Fruit fly (Drosophila melanogaster): ENCODE data around the gene kraken.

dm6 chr2L:897124-897523, 44.6 kb downstream of the kraken start:
- TF ChIP-seq kay (GFP tag; ENCODE audit: borderline replicate concordance), result no peak
- TF ChIP-seq CG1620 (GFP tag; optimal IDR thresholded peaks at IDR 0.05), result no peak
- no peak for TF ChIP-seq Clk (GFP tag; optimal IDR thresholded peaks at IDR 0.05)
- TF ChIP-seq CG14711 (tag; optimal IDR thresholded peaks at IDR 0.05), result no peak
- TF ChIP-seq CG5204 (GFP tag; optimal IDR thresholded peaks at IDR 0.05), result no peak
- TF ChIP-seq bab1 (GFP tag; optimal IDR thresholded peaks at IDR 0.05), result no peak
- TF ChIP-seq Crg-1 (GFP tag; optimal IDR thresholded peaks at IDR 0.05), result no peak
- no peak for TF ChIP-seq CG12768 (GFP tag; optimal IDR thresholded peaks at IDR 0.05)

Measured in whole organism, adult.